ENCODE assay signal across 5 fruit fly cellular contexts in genomic region chr3L:13996992-13997391, dm6.
TF ChIP-seq lines count a peak whose summit lies in the region.

TSS of gene CG17361 (plus strand) at chr3L:13997191.

- TF ChIP-seq CTCF in whole organism, embryonic (GFP tag; optimal IDR thresholded peaks at IDR 0.05; lab: Kevin White, UChicago): no peak

TF ChIP-seq in whole organism, adult, 20 proteins besides CTCF, POLR2A, EP300 and RAD21:
- TF ChIP-seq CG7101 (tag; optimal IDR thresholded peaks at IDR 0.05; lab: Kevin White, UChicago) (peak; percentile 15), CG1620 (GFP tag; optimal IDR thresholded peaks at IDR 0.05; lab: Kevin White, UChicago) (no peak), Mnt (GFP tag; optimal IDR thresholded peaks at IDR 0.05; lab: Kevin White, UChicago) (no peak), Clk (GFP tag; optimal IDR thresholded peaks at IDR 0.05; lab: Kevin White, UChicago) (no peak), Hr96 (GFP tag; optimal IDR thresholded peaks at IDR 0.05; lab: Kevin White, UChicago) (no peak), Crg-1 (GFP tag; optimal IDR thresholded peaks at IDR 0.05; lab: Kevin White, UChicago) (no peak), cic (GFP tag; optimal IDR thresholded peaks at IDR 0.05; lab: Kevin White, UChicago) (no peak), pad (GFP tag; optimal IDR thresholded peaks at IDR 0.05; lab: Kevin White, UChicago) (no peak), CG14711 (tag; optimal IDR thresholded peaks at IDR 0.05; lab: Kevin White, UChicago) (peak; percentile 37)
TF ChIP-seq in whole organism, adult: peak in this region for 2.

TF ChIP-seq in whole organism, embryonic, 481 proteins besides CTCF, POLR2A, EP300 and RAD21 (continues in another document):
- TF ChIP-seq CG8924 (tag; optimal IDR thresholded peaks at IDR 0.05; lab: Kevin White, UChicago): peak; percentile 23
- TF ChIP-seq Ssrp (tag; optimal IDR thresholded peaks at IDR 0.05; lab: Kevin White, UChicago): no peak
- peak; percentile 81 for TF ChIP-seq row (GFP tag; IDR thresholded peaks at IDR 0.05; lab: Robert Waterston, UW)
- TF ChIP-seq Dp (GFP tag; optimal IDR thresholded peaks at IDR 0.05; lab: Kevin White, UChicago): peak; percentile 23
- TF ChIP-seq ranshi (GFP tag; IDR thresholded peaks at IDR 0.05; lab: Robert Waterston, UW): no peak
- TF ChIP-seq yki (optimal IDR thresholded peaks at IDR 0.05; lab: Kevin White, UChicago): no peak
- TF ChIP-seq CG3065 (GFP tag; optimal IDR thresholded peaks at IDR 0.05; lab: Kevin White, UChicago): no peak
- peak; percentile 8 for TF ChIP-seq MESR4 (GFP tag; optimal IDR thresholded peaks at IDR 0.05; lab: Kevin White, UChicago)
- peak; percentile 43 for TF ChIP-seq stwl (tag; optimal IDR thresholded peaks at IDR 0.05; lab: Kevin White, UChicago)
- no peak for TF ChIP-seq dysf (GFP tag; IDR thresholded peaks at IDR 0.05; lab: Robert Waterston, UW)
- TF ChIP-seq jumu (GFP tag; optimal IDR thresholded peaks at IDR 0.05; lab: Kevin White, UChicago): no peak
- TF ChIP-seq D19A (tag; optimal IDR thresholded peaks at IDR 0.05; lab: Kevin White, UChicago): peak; percentile 19
- no peak for TF ChIP-seq CG1792 (GFP tag; optimal IDR thresholded peaks at IDR 0.05; lab: Kevin White, UChicago)
- TF ChIP-seq cwo (GFP tag; optimal IDR thresholded peaks at IDR 0.05; lab: Kevin White, UChicago): no peak
- TF ChIP-seq MBD-R2 (GFP tag; IDR thresholded peaks at IDR 0.05; lab: Robert Waterston, UW): peak; percentile 77
- TF ChIP-seq CG6791 (GFP tag; IDR thresholded peaks at IDR 0.05; lab: Robert Waterston, UW; ENCODE audit: partially characterized antibody): no peak
- no peak for TF ChIP-seq CG6689 (GFP tag; IDR thresholded peaks at IDR 0.05; lab: Robert Waterston, UW)
- TF ChIP-seq Abd-B (GFP tag; optimal IDR thresholded peaks at IDR 0.05; lab: Kevin White, UChicago): no peak
- no peak for TF ChIP-seq CG8290 (GFP tag; optimal IDR thresholded peaks at IDR 0.05; lab: Kevin White, UChicago)
- no peak for TF ChIP-seq CG8290 (tag; optimal IDR thresholded peaks at IDR 0.05; lab: Kevin White, UChicago)
- no peak for TF ChIP-seq CG2889 (GFP tag; IDR thresholded peaks at IDR 0.05; lab: Robert Waterston, UW)
- TF ChIP-seq gfzf (GFP tag; optimal IDR thresholded peaks at IDR 0.05; lab: Kevin White, UChicago): peak; percentile 61

TF ChIP-seq in whole organism, prepupa, 60 proteins besides CTCF, POLR2A, EP300 and RAD21:
- TF ChIP-seq CG6792 (GFP tag; optimal IDR thresholded peaks at IDR 0.05; lab: Kevin White, UChicago) (no peak), fkh (GFP tag; optimal IDR thresholded peaks at IDR 0.05; lab: Kevin White, UChicago) (no peak), topi (GFP tag; optimal IDR thresholded peaks at IDR 0.05; lab: Kevin White, UChicago) (no peak), CG15336 (GFP tag; IDR thresholded peaks at IDR 0.05; lab: Robert Waterston, UW) (no peak), CG3032 (tag; optimal IDR thresholded peaks at IDR 0.05; lab: Kevin White, UChicago) (peak; percentile 21), svp (GFP tag; lab: Kevin White, UChicago) (no peak), vri (GFP tag; optimal IDR thresholded peaks at IDR 0.05; lab: Kevin White, UChicago) (no peak)

TF ChIP-seq in whole organism, pupa, 21 proteins besides CTCF, POLR2A, EP300 and RAD21:
- TF ChIP-seq D1 (tag; optimal IDR thresholded peaks at IDR 0.05; lab: Kevin White, UChicago) (peak; percentile 43), CG13204 (GFP tag; optimal IDR thresholded peaks at IDR 0.05; lab: Kevin White, UChicago) (no peak)

TF ChIP-seq in whole organism, wandering third instar larva, 38 proteins besides CTCF, POLR2A, EP300 and RAD21:
- TF ChIP-seq psq (GFP tag; optimal IDR thresholded peaks at IDR 0.05; lab: Kevin White, UChicago) (no peak), HLH106 (tag; optimal IDR thresholded peaks at IDR 0.05; lab: Kevin White, UChicago) (peak; percentile 23), dsf (GFP tag; optimal IDR thresholded peaks at IDR 0.05; lab: Kevin White, UChicago; ENCODE audit: borderline replicate concordance) (no peak)
